Fruit fly (Drosophila melanogaster) whole organism, embryonic: ENCODE measurements around the gene ppl.

Source experiments
- Atf6 ChIP-seq: fragments of 200-800 bp; sonication (Bioruptor generic); IDR thresholded peaks from 2 replicates; pipeline ENCODE4 v1.3.6; 2022; ENCODE audit warnings: missing biosample characterization, missing genetic modification characterization
- B-H2 ChIP-seq: fragments of 200-800 bp; sonication (Bioruptor generic); optimal IDR thresholded peaks from 2 replicates; lab custom pipeline; 2018; ENCODE audit warnings: missing biosample characterization, mild to moderate bottlenecking, missing genetic modification characterization
- C15 ChIP-seq: fragments of 200-800 bp; sonication (Bioruptor generic); IDR thresholded peaks from 3 replicates; pipeline ENCODE4 v1.3.6; 2022; ENCODE audit warnings: missing biosample characterization, missing genetic modification characterization
- CG10654 ChIP-seq: fragments of 200-800 bp; sonication (Bioruptor generic); optimal IDR thresholded peaks from 2 replicates; lab custom pipeline; 2016; ENCODE audit warnings: missing biosample characterization, missing genetic modification characterization
- CG14441 ChIP-seq: fragments of 200-800 bp; sonication (Bioruptor generic); IDR thresholded peaks from 2 replicates; pipeline ENCODE4 v1.3.6; 2022; ENCODE audit warnings: missing biosample characterization, missing genetic modification characterization
- CG14667 ChIP-seq: fragments of 200-800 bp; sonication (Bioruptor generic); IDR thresholded peaks from 2 replicates; pipeline ENCODE4 v1.3.6; 2022; ENCODE audit warnings: missing biosample characterization, missing genetic modification characterization
- CG14860 ChIP-seq: fragments of 200-800 bp; sonication (Bioruptor generic); IDR thresholded peaks from 3 replicates; pipeline ENCODE4 v1.3.6; 2022; ENCODE audit warnings: missing biosample characterization, missing genetic modification characterization; ENCODE audit not compliant: partially characterized antibody
- CG15514 ChIP-seq: fragments of 200-800 bp; sonication (Bioruptor generic); optimal IDR thresholded peaks from 3 replicates; lab custom pipeline; 2017; ENCODE audit warnings: missing biosample characterization, missing genetic modification characterization, mild to moderate bottlenecking, moderate library complexity, missing genetic modification reagents
- CG1603 ChIP-seq: fragments of 200-800 bp; sonication (Bioruptor generic); optimal IDR thresholded peaks from 2 replicates; lab custom pipeline; 2019; ENCODE audit warnings: missing biosample characterization, mild to moderate bottlenecking, missing genetic modification characterization, moderate library complexity
- CG18764 ChIP-seq: fragments of 200-800 bp; sonication (Bioruptor generic); optimal IDR thresholded peaks from 3 replicates; lab custom pipeline; 2016; ENCODE audit warnings: missing biosample characterization, missing genetic modification characterization
- CG3065 ChIP-seq: fragments of 200-800 bp; sonication (Bioruptor generic); optimal IDR thresholded peaks from 2 replicates; lab custom pipeline; 2016; ENCODE audit warnings: missing biosample characterization, missing genetic modification characterization
- CG4360 ChIP-seq: fragments of 200-800 bp; sonication (Bioruptor generic); IDR thresholded peaks from 2 replicates; pipeline ENCODE4 v1.3.6; 2022; ENCODE audit warnings: missing biosample characterization, missing genetic modification characterization
- CG43689 ChIP-seq: fragments of 200-800 bp; sonication (Bioruptor generic); IDR thresholded peaks from 2 replicates; pipeline ENCODE4 v1.3.6; 2022; ENCODE audit warnings: missing biosample characterization, missing genetic modification characterization
- CG4707 ChIP-seq: fragments of 200-800 bp; sonication (Bioruptor generic); optimal IDR thresholded peaks from 2 replicates; lab custom pipeline; 2018; ENCODE audit warnings: missing biosample characterization, mild to moderate bottlenecking, missing genetic modification characterization, moderate library complexity
- CG6813 ChIP-seq: fragments of 200-800 bp; sonication (Bioruptor generic); optimal IDR thresholded peaks from 2 replicates; lab custom pipeline; 2017; ENCODE audit warnings: missing biosample characterization, missing genetic modification characterization, mild to moderate bottlenecking, moderate library complexity, missing genetic modification reagents
- CG8388 ChIP-seq: fragments of 200-800 bp; sonication (Bioruptor generic); optimal IDR thresholded peaks from 2 replicates; lab custom pipeline; 2019; ENCODE audit warnings: missing biosample characterization, mild to moderate bottlenecking, missing genetic modification characterization, moderate library complexity
- CG9727 ChIP-seq: fragments of 200-800 bp; sonication (Bioruptor generic); optimal IDR thresholded peaks from 3 replicates; lab custom pipeline; 2017; ENCODE audit warnings: missing biosample characterization, mild to moderate bottlenecking, missing genetic modification characterization
- Deaf1 ChIP-seq: fragments of 200-800 bp; optimal IDR thresholded peaks from 3 replicates; lab custom pipeline; 2019; ENCODE audit warnings: missing biosample characterization, mild to moderate bottlenecking, missing genetic modification characterization, moderate library complexity
- Dll ChIP-seq: fragments of 200-800 bp; sonication (Bioruptor generic); IDR thresholded peaks from 4 replicates; pipeline ENCODE4 v1.3.6; 2022; ENCODE audit warnings: missing biosample characterization, missing genetic modification characterization; ENCODE audit not compliant: partially characterized antibody
- Doc2 ChIP-seq: fragments of 200-800 bp; sonication (Bioruptor generic); IDR thresholded peaks from 2 replicates; pipeline ENCODE4 v1.3.6; 2022; ENCODE audit warnings: missing biosample characterization, missing genetic modification characterization
- Doc3 ChIP-seq: fragments of 200-800 bp; sonication (Bioruptor generic); IDR thresholded peaks from 3 replicates; pipeline ENCODE4 v1.3.6; 2022; ENCODE audit warnings: missing biosample characterization, missing genetic modification characterization; ENCODE audit not compliant: partially characterized antibody
- Fer2 ChIP-seq: fragments of 200-800 bp; sonication (Bioruptor generic); optimal IDR thresholded peaks from 2 replicates; lab custom pipeline; 2018; ENCODE audit warnings: missing biosample characterization, mild to moderate bottlenecking, missing genetic modification characterization, moderate library complexity
- Gsc ChIP-seq: fragments of 200-800 bp; sonication (Bioruptor generic); IDR thresholded peaks from 2 replicates; pipeline ENCODE4 v1.3.6; 2022; ENCODE audit warnings: missing biosample characterization, missing genetic modification characterization
- HmgD ChIP-seq: fragments of 200-800 bp; sonication (Bioruptor generic); optimal IDR thresholded peaks from 3 replicates; lab custom pipeline; 2016; ENCODE audit warnings: missing biosample characterization, missing genetic modification characterization
- Lhr ChIP-seq: fragments of 200-800 bp; sonication (Bioruptor generic); optimal IDR thresholded peaks from 3 replicates; lab custom pipeline; 2017; ENCODE audit warnings: mild to moderate bottlenecking, missing biosample characterization, missing genetic modification reagents, missing genetic modification characterization
- NFAT ChIP-seq: fragments of 200-800 bp; sonication (Bioruptor generic); IDR thresholded peaks from 2 replicates; pipeline ENCODE4 v1.3.6; 2022; ENCODE audit warnings: missing biosample characterization, missing genetic modification characterization
- Opbp ChIP-seq: fragments of 200-800 bp; sonication (Bioruptor generic); IDR thresholded peaks from 3 replicates; pipeline ENCODE4 v1.3.6; 2022; ENCODE audit warnings: missing biosample characterization, missing genetic modification characterization; ENCODE audit not compliant: partially characterized antibody
- Rfx ChIP-seq: fragments of 200-800 bp; sonication (Bioruptor generic); IDR thresholded peaks from 2 replicates; pipeline ENCODE4 v1.3.6; 2022; ENCODE audit warnings: missing biosample characterization, missing genetic modification characterization
- Six4 ChIP-seq: fragments of 200-800 bp; sonication (Bioruptor generic); optimal IDR thresholded peaks from 2 replicates; lab custom pipeline; 2016; ENCODE audit warnings: missing biosample characterization, missing genetic modification characterization
- Sry-β ChIP-seq: fragments of 200-800 bp; sonication (Bioruptor generic); optimal IDR thresholded peaks from 2 replicates; lab custom pipeline; 2018; ENCODE audit warnings: missing biosample characterization, mild to moderate bottlenecking, missing genetic modification characterization, moderate library complexity
- Xrp1 ChIP-seq: fragments of 200-800 bp; sonication (Bioruptor generic); IDR thresholded peaks from 2 replicates; pipeline ENCODE4 v1.3.6; 2022; ENCODE audit warnings: missing biosample characterization, missing genetic modification characterization
- abd-A ChIP-seq: fragments of 200-800 bp; sonication (Bioruptor generic); optimal IDR thresholded peaks from 3 replicates; lab custom pipeline; 2019; ENCODE audit warnings: missing biosample characterization, mild to moderate bottlenecking, missing genetic modification characterization, moderate library complexity
- ara ChIP-seq: fragments of 200-800 bp; sonication (Bioruptor generic); IDR thresholded peaks from 2 replicates; pipeline ENCODE4 v1.3.6; 2022; ENCODE audit warnings: missing biosample characterization, missing genetic modification characterization
- ase ChIP-seq: fragments of 200-800 bp; sonication (Bioruptor generic); IDR thresholded peaks from 3 replicates; pipeline ENCODE4 v1.3.6; 2022; ENCODE audit warnings: missing biosample characterization, missing genetic modification characterization
- ato ChIP-seq: fragments of 200-800 bp; sonication (Bioruptor generic); IDR thresholded peaks from 2 replicates; pipeline ENCODE4 v1.3.6; 2022; ENCODE audit warnings: missing biosample characterization, missing genetic modification characterization; ENCODE audit not compliant: partially characterized antibody
- exex ChIP-seq: fragments of 200-800 bp; sonication (Bioruptor generic); optimal IDR thresholded peaks from 4 replicates; lab custom pipeline; 2018; ENCODE audit warnings: missing biosample characterization, mild to moderate bottlenecking, missing genetic modification characterization, moderate library complexity
- eyg ChIP-seq: fragments of 200-800 bp; sonication (Bioruptor generic); optimal IDR thresholded peaks from 3 replicates; lab custom pipeline; 2016; ENCODE audit warnings: missing biosample characterization, missing genetic modification characterization
- fd96Cb ChIP-seq: fragments of 200-800 bp; sonication (Bioruptor generic); optimal IDR thresholded peaks from 2 replicates; lab custom pipeline; 2018; ENCODE audit warnings: missing biosample characterization, mild to moderate bottlenecking, missing genetic modification characterization, moderate library complexity
- grn ChIP-seq: fragments of 200-800 bp; sonication (Bioruptor generic); optimal IDR thresholded peaks from 3 replicates; lab custom pipeline; 2017; ENCODE audit warnings: missing biosample characterization, missing genetic modification characterization
- oc ChIP-seq: fragments of 200-800 bp; sonication (Bioruptor generic); optimal IDR thresholded peaks from 2 replicates; lab custom pipeline; 2018; ENCODE audit warnings: missing biosample characterization, mild to moderate bottlenecking, missing genetic modification characterization, moderate library complexity
- pfk ChIP-seq: fragments of 200-800 bp; sonication (Bioruptor generic); optimal IDR thresholded peaks from 2 replicates; lab custom pipeline; 2018; ENCODE audit warnings: missing biosample characterization, mild to moderate bottlenecking, missing genetic modification characterization, moderate library complexity
- salm ChIP-seq: fragments of 200-800 bp; sonication (Bioruptor generic); optimal IDR thresholded peaks from 2 replicates; lab custom pipeline; 2018; ENCODE audit warnings: missing biosample characterization, mild to moderate bottlenecking, missing genetic modification characterization
- scrt ChIP-seq: fragments of 200-800 bp; sonication (Bioruptor generic); optimal IDR thresholded peaks from 2 replicates; lab custom pipeline; 2018; ENCODE audit warnings: missing biosample characterization, mild to moderate bottlenecking, missing genetic modification characterization, moderate library complexity
- sd ChIP-seq: fragments of 200-800 bp; sonication (Bioruptor generic); optimal IDR thresholded peaks from 3 replicates; lab custom pipeline; 2018; ENCODE audit warnings: missing biosample characterization, mild to moderate bottlenecking, missing genetic modification characterization, moderate library complexity
- shn ChIP-seq: fragments of 200-800 bp; sonication (Bioruptor generic); optimal IDR thresholded peaks from 3 replicates; lab custom pipeline; 2016; ENCODE audit warnings: missing biosample characterization, missing genetic modification characterization
- slou ChIP-seq: fragments of 200-800 bp; sonication (Bioruptor generic); optimal IDR thresholded peaks from 3 replicates; lab custom pipeline; 2016; ENCODE audit warnings: missing biosample characterization, missing genetic modification characterization
- sqz ChIP-seq: fragments of 200-800 bp; sonication (Bioruptor generic); optimal IDR thresholded peaks from 3 replicates; lab custom pipeline; 2018; ENCODE audit warnings: missing biosample characterization, mild to moderate bottlenecking, missing genetic modification characterization
- tgo ChIP-seq: fragments of 200-800 bp; sonication (Bioruptor generic); IDR thresholded peaks from 3 replicates; pipeline ENCODE4 v1.3.6; 2022; ENCODE audit warnings: missing biosample characterization, missing genetic modification characterization
- zf30C ChIP-seq: fragments of 200-800 bp; sonication (Bioruptor generic); optimal IDR thresholded peaks from 3 replicates; lab custom pipeline; 2018; ENCODE audit warnings: missing biosample characterization, mild to moderate bottlenecking, missing genetic modification characterization
- zfh2 ChIP-seq: fragments of 200-800 bp; sonication (Bioruptor generic); optimal IDR thresholded peaks from 2 replicates; lab custom pipeline; 2016; ENCODE audit warnings: missing biosample characterization, missing genetic modification characterization

Gene ppl

dm6 chr3L:21279876-21280566 lies 1.3 kb downstream of the ppl start, which contains the start of gene AcCoAS (continued):
- TF ChIP-seq Atf6: peak; percentile 51; the same call in 1 of the 2 replicates
- no peak for TF ChIP-seq sqz (GFP tag; lab: Kevin White, UChicago)
- TF ChIP-seq ato: no peak
- no peak for TF ChIP-seq CG8388 (GFP tag; lab: Kevin White, UChicago)
- TF ChIP-seq CG18764 (GFP tag; lab: Kevin White, UChicago): no peak
- no peak for TF ChIP-seq CG1603 (tag; lab: Kevin White, UChicago)
- peak; percentile 48 for TF ChIP-seq scrt (GFP tag; lab: Kevin White, UChicago)
- no peak for TF ChIP-seq Gsc (GFP tag; lab: Robert Waterston, UW)
- no peak for TF ChIP-seq CG3065
- TF ChIP-seq pfk (GFP tag; lab: Kevin White, UChicago): no peak
- peak; percentile 76 for TF ChIP-seq Rfx (GFP tag; lab: Robert Waterston, UW)
- TF ChIP-seq abd-A (tag; lab: Kevin White, UChicago): peak; percentile 60
- peak; percentile 91 for TF ChIP-seq grn (GFP tag; lab: Kevin White, UChicago)
- peak; percentile 64 for TF ChIP-seq B-H2 (GFP tag; lab: Kevin White, UChicago)
- no peak for TF ChIP-seq CG14441 (GFP tag; lab: Robert Waterston, UW)
- TF ChIP-seq Deaf1: peak; percentile 92
- TF ChIP-seq zf30C: no peak
- TF ChIP-seq fd96Cb (tag; lab: Kevin White, UChicago): no peak
- TF ChIP-seq shn (GFP tag; lab: Kevin White, UChicago): no peak
- no peak; the same call in 2 of the 3 replicates for TF ChIP-seq tgo
- TF ChIP-seq sd: peak; percentile 19
- TF ChIP-seq exex (tag; lab: Kevin White, UChicago): peak; percentile 76
- no peak for TF ChIP-seq CG4707 (GFP tag; lab: Kevin White, UChicago)
- no peak for TF ChIP-seq eyg (GFP tag; lab: Kevin White, UChicago)
- peak; percentile 50 for TF ChIP-seq CG15514 (GFP tag; lab: Kevin White, UChicago)
- peak; percentile 9 for TF ChIP-seq CG6813 (GFP tag; lab: Kevin White, UChicago)
- no peak for TF ChIP-seq Opbp (GFP tag; lab: Robert Waterston, UW)
- no peak for TF ChIP-seq Xrp1
- TF ChIP-seq Dll (GFP tag; lab: Robert Waterston, UW): no peak
- TF ChIP-seq CG14667 (GFP tag; lab: Robert Waterston, UW): no peak
- TF ChIP-seq oc (tag; lab: Kevin White, UChicago): no peak
- no peak for TF ChIP-seq CG43689 (GFP tag; lab: Robert Waterston, UW)
- no peak for TF ChIP-seq CG14860 (GFP tag; lab: Robert Waterston, UW)
- no peak for TF ChIP-seq Doc2 (GFP tag; lab: Robert Waterston, UW)
- no peak for TF ChIP-seq C15
- TF ChIP-seq Lhr: no peak
- no peak for TF ChIP-seq Sry-β (GFP tag; lab: Kevin White, UChicago)
- TF ChIP-seq HmgD (GFP tag; lab: Kevin White, UChicago): no peak
- TF ChIP-seq Six4 (GFP tag; lab: Kevin White, UChicago): no peak
- peak; percentile 54 for TF ChIP-seq zfh2 (GFP tag; lab: Kevin White, UChicago)
- TF ChIP-seq Fer2 (tag; lab: Kevin White, UChicago): no peak
- TF ChIP-seq CG4360 (GFP tag; lab: Robert Waterston, UW): no peak; the same call in 1 of the 2 replicates
- no peak; the same call in 1 of the 2 replicates for TF ChIP-seq NFAT (GFP tag; lab: Robert Waterston, UW)
- TF ChIP-seq ara (GFP tag; lab: Robert Waterston, UW): no peak
- TF ChIP-seq CG9727 (GFP tag; lab: Kevin White, UChicago): peak; percentile 38
- TF ChIP-seq ase (GFP tag; lab: Robert Waterston, UW): no peak
- TF ChIP-seq CG10654 (GFP tag; lab: Kevin White, UChicago): no peak
- TF ChIP-seq salm (tag; lab: Kevin White, UChicago): no peak
- no peak for TF ChIP-seq Doc3 (GFP tag; lab: Robert Waterston, UW)
- no peak for TF ChIP-seq slou
